Fruit fly (Drosophila melanogaster) whole organism: ENCODE results near the gene Cdc16.

Source experiments
- CG8478 ChIP-seq: fragments of >200 bp; optimal IDR thresholded peaks from 2 replicates; lab custom pipeline; 2018; ENCODE audit warnings: inconsistent platforms
- Dll ChIP-seq: fragments of >200 bp; optimal IDR thresholded peaks from 2 replicates; lab custom pipeline; 2017
- EcR ChIP-seq, 2 experiments: fragments of >200 bp; optimal IDR thresholded peaks; 2 replicates each; lab custom pipeline; 2017; ENCODE audit warnings: missing biosample characterization in 2 of 2, missing genetic modification characterization in 2 of 2, missing genetic modification reagents in 2 of 2
- pan ChIP-seq: fragments of >200 bp; optimal IDR thresholded peaks from 2 replicates; lab custom pipeline; 2017
- psq ChIP-seq: fragments of >200 bp; optimal IDR thresholded peaks from 2 replicates; lab custom pipeline; 2017
- usp ChIP-seq: fragments of >200 bp; optimal IDR thresholded peaks from 2 replicates; lab custom pipeline; 2017; ENCODE audit warnings: missing biosample characterization, missing genetic modification characterization, mixed read lengths

dm6 chr3R:23278704-23279379 lies 2.2 kb upstream of the Cdc16 start:
- TF ChIP-seq usp (GFP tag; lab: Kevin White, UChicago) (no peak), pan (lab: Kevin White, UChicago) (no peak), psq (lab: Kevin White, UChicago) (no peak), EcR (GFP tag; optimal IDR thresholded peaks at IDR 0.05; lab: Kevin White, UChicago) (no peak), CG8478 (no peak), Dll (no peak)
